Fruit fly (Drosophila melanogaster) whole organism, pupa: Measurements from ENCODE around the gene lin-28.

Experiments used
- CG10348 ChIP-seq: fragments of 200-800 bp; sonication (Bioruptor generic); IDR thresholded peaks from 2 replicates; pipeline ENCODE4 v1.3.6; 2022; ENCODE audit warnings: missing biosample characterization, missing genetic modification characterization
- CG12605 ChIP-seq: fragments of 200-800 bp; sonication (Bioruptor generic); IDR thresholded peaks from 2 replicates; pipeline ENCODE4 v1.3.6; 2022; ENCODE audit warnings: missing biosample characterization, missing genetic modification characterization
- CG13204 ChIP-seq: fragments of 200-800 bp; sonication (Bioruptor generic); optimal IDR thresholded peaks from 2 replicates; lab custom pipeline; 2018; ENCODE audit warnings: missing biosample characterization, mild to moderate bottlenecking, missing genetic modification characterization, moderate library complexity
- CG14655 ChIP-seq: fragments of 200-800 bp; sonication (Bioruptor generic); optimal IDR thresholded peaks from 3 replicates; lab custom pipeline; 2017; ENCODE audit warnings: mild to moderate bottlenecking, missing biosample characterization, missing genetic modification reagents, missing genetic modification characterization
- CG15710 ChIP-seq: fragments of 200-800 bp; sonication (Bioruptor generic); optimal IDR thresholded peaks from 2 replicates; lab custom pipeline; 2018; ENCODE audit warnings: missing biosample characterization, mild to moderate bottlenecking, missing genetic modification characterization, moderate library complexity
- CG17806 ChIP-seq: fragments of 200-800 bp; sonication (Bioruptor generic); optimal IDR thresholded peaks from 2 replicates; lab custom pipeline; 2018; ENCODE audit warnings: missing biosample characterization, mild to moderate bottlenecking, missing genetic modification characterization, moderate library complexity
- CG32121 ChIP-seq: fragments of 200-800 bp; sonication (Bioruptor generic); IDR thresholded peaks from 2 replicates; pipeline ENCODE4 v1.3.6; 2022; ENCODE audit warnings: missing biosample characterization, missing genetic modification characterization
- CG34367 ChIP-seq: fragments of 200-800 bp; sonication (Bioruptor generic); optimal IDR thresholded peaks from 2 replicates; lab custom pipeline; 2018; ENCODE audit warnings: missing biosample characterization, mild to moderate bottlenecking, missing genetic modification characterization
- CG4496 ChIP-seq: fragments of 200-800 bp; sonication (Bioruptor generic); IDR thresholded peaks from 3 replicates; pipeline ENCODE4 v1.3.6; 2022; ENCODE audit warnings: missing biosample characterization, missing genetic modification characterization
- CG8159 ChIP-seq: fragments of 200-800 bp; sonication (Bioruptor generic); optimal IDR thresholded peaks from 3 replicates; lab custom pipeline; 2018; ENCODE audit warnings: missing biosample characterization, mild to moderate bottlenecking, missing genetic modification characterization, moderate library complexity
- CG8301 ChIP-seq: fragments of 200-800 bp; sonication (Bioruptor generic); optimal IDR thresholded peaks from 2 replicates; lab custom pipeline; 2018; ENCODE audit warnings: missing biosample characterization, mild to moderate bottlenecking, missing genetic modification characterization
- CG9948 ChIP-seq: fragments of 200-800 bp; sonication (Bioruptor generic); optimal IDR thresholded peaks from 2 replicates; lab custom pipeline; 2018; ENCODE audit warnings: missing biosample characterization, mild to moderate bottlenecking, missing genetic modification characterization, moderate library complexity
- D1 ChIP-seq: fragments of 200-800 bp; sonication (Bioruptor generic); optimal IDR thresholded peaks from 2 replicates; lab custom pipeline; 2018; ENCODE audit warnings: missing biosample characterization, mild to moderate bottlenecking, missing genetic modification characterization, moderate library complexity
- EcR ChIP-seq: fragments of 200-800 bp; sonication (Bioruptor generic); optimal IDR thresholded peaks from 3 replicates; lab custom pipeline; 2019; ENCODE audit warnings: missing biosample characterization, missing genetic modification characterization, mild to moderate bottlenecking, moderate library complexity, missing genetic modification reagents
- Ets98B ChIP-seq: fragments of 200-800 bp; sonication (Bioruptor generic); IDR thresholded peaks from 2 replicates; pipeline ENCODE4 v1.3.6; 2022; ENCODE audit warnings: missing biosample characterization, missing genetic modification characterization
- Pif1A ChIP-seq: fragments of 200-800 bp; sonication (Bioruptor generic); optimal IDR thresholded peaks from 3 replicates; lab custom pipeline; 2016; ENCODE audit warnings: missing biosample characterization, missing genetic modification characterization
- Pif1B ChIP-seq: fragments of 200-800 bp; sonication (Bioruptor generic); optimal IDR thresholded peaks from 3 replicates; lab custom pipeline; 2016; ENCODE audit warnings: missing biosample characterization, missing genetic modification characterization
- Snoo ChIP-seq: fragments of 200-800 bp; sonication (Bioruptor generic); optimal IDR thresholded peaks from 3 replicates; lab custom pipeline; 2017; ENCODE audit warnings: missing biosample characterization, mild to moderate bottlenecking, missing genetic modification characterization, inconsistent platforms
- fd96Ca ChIP-seq: fragments of 200-800 bp; sonication (Bioruptor generic); IDR thresholded peaks from 3 replicates; pipeline ENCODE4 v1.3.6; 2022; ENCODE audit warnings: missing biosample characterization, missing genetic modification characterization
- gl ChIP-seq: fragments of 200-800 bp; sonication (Bioruptor generic); optimal IDR thresholded peaks from 2 replicates; lab custom pipeline; 2018; ENCODE audit warnings: missing biosample characterization, mild to moderate bottlenecking, missing genetic modification characterization
- rn ChIP-seq: fragments of 200-800 bp; sonication (Bioruptor generic); IDR thresholded peaks from 2 replicates; pipeline ENCODE4 v1.3.6; 2022; ENCODE audit warnings: missing biosample characterization, missing genetic modification characterization

lin-28 gene

dm6 chr3L:5623296-5623695 lies 31.2 kb upstream of the lin-28 start:
- TF ChIP-seq rn (no peak), CG9948 (tag; lab: Kevin White, UChicago) (no peak), Pif1A (no peak), D1 (tag; lab: Kevin White, UChicago) (no peak), fd96Ca (GFP tag; lab: Robert Waterston, UW) (no peak), CG13204 (GFP tag; lab: Kevin White, UChicago) (no peak), Snoo (tag; lab: Kevin White, UChicago) (no peak), CG10348 (GFP tag; lab: Robert Waterston, UW) (no peak), CG4496 (no peak), CG12605 (GFP tag; lab: Robert Waterston, UW) (no peak), CG17806 (no peak), gl (no peak), CG15710 (tag; lab: Kevin White, UChicago) (no peak), Ets98B (no peak), CG34367 (tag; lab: Kevin White, UChicago) (no peak), CG32121 (GFP tag; lab: Robert Waterston, UW) (no peak), Pif1B (no peak), CG14655 (GFP tag; lab: Kevin White, UChicago) (no peak), CG8159 (tag; lab: Kevin White, UChicago) (no peak), EcR (GFP tag; lab: Kevin White, UChicago) (no peak)
- TF ChIP-seq, all 21 proteins: peak for 0

dm6 chr3L:5625121-5625667 lies 29.3 kb upstream of the lin-28 start:
- 0 out of 2 replicates have a peak, but pooled peaks have one; percentile 7 for TF ChIP-seq Ets98B
- TF ChIP-seq EcR (GFP tag; lab: Kevin White, UChicago) = peak; percentile 2
- TF ChIP-seq CG12605 (GFP tag; lab: Robert Waterston, UW) = no peak

dm6 chr3L:5626465-5626864 lies 28.0 kb upstream of the lin-28 start:
- peak; percentile 75; the same call in 2 of the 3 replicates for TF ChIP-seq CG4496
- TF ChIP-seq Ets98B = peak; percentile 80
- peak; percentile 73; the same call in 2 of the 3 replicates for TF ChIP-seq fd96Ca (GFP tag; lab: Robert Waterston, UW)
- peak; percentile 94 for TF ChIP-seq CG14655 (GFP tag; lab: Kevin White, UChicago)
- no peak for TF ChIP-seq CG10348 (GFP tag; lab: Robert Waterston, UW)
- TF ChIP-seq Pif1B = peak; percentile 26
- TF ChIP-seq Snoo (tag; lab: Kevin White, UChicago) = peak; percentile 17
- TF ChIP-seq CG8301 (tag; lab: Kevin White, UChicago) = peak; percentile 96
- TF ChIP-seq CG15710 (tag; lab: Kevin White, UChicago) = no peak
- TF ChIP-seq CG17806 = no peak
- peak; percentile 57 for TF ChIP-seq Pif1A

- TF ChIP-seq CG15710 (tag; lab: Kevin White, UChicago) = no peak
- peak; percentile 13 for TF ChIP-seq Snoo (tag; lab: Kevin White, UChicago)
- TF ChIP-seq EcR (GFP tag; lab: Kevin White, UChicago) = peak; percentile 59
These were observed 26.7 kb upstream of the lin-28 start for dm6 chr3L:5627816-5628215.

- TF ChIP-seq CG8159 (tag; lab: Kevin White, UChicago) (no peak), CG9948 (tag; lab: Kevin White, UChicago) (peak; percentile 42), Pif1B (peak; percentile 19), CG4496 (peak; percentile 19; the same call in 1 of the 3 replicates), fd96Ca (GFP tag; lab: Robert Waterston, UW) (no peak), CG34367 (tag; lab: Kevin White, UChicago) (no peak), CG8301 (tag; lab: Kevin White, UChicago) (peak; percentile 48), CG15710 (tag; lab: Kevin White, UChicago) (no peak), EcR (GFP tag; lab: Kevin White, UChicago) (no peak), Pif1A (peak; percentile 11), Ets98B (no peak), CG10348 (GFP tag; lab: Robert Waterston, UW) (no peak), D1 (tag; lab: Kevin White, UChicago) (no peak), CG12605 (GFP tag; lab: Robert Waterston, UW) (no peak), rn (no peak), CG14655 (GFP tag; lab: Kevin White, UChicago) (peak; percentile 82), Snoo (tag; lab: Kevin White, UChicago) (peak; percentile 49), gl (no peak), CG17806 (no peak)
These were observed 24.3 kb upstream of the lin-28 start for dm6 chr3L:5630176-5630583.

dm6 chr3L:5630608-5631080 lies 23.8 kb upstream of the lin-28 start, which contains the start of gene Blimp-1:
Gene Blimp-1 (plus strand): TSS chr3L:5630983.
- peak; percentile 33; the same call in 1 of the 3 replicates for TF ChIP-seq CG4496
- no peak for TF ChIP-seq CG17806
- no peak for TF ChIP-seq CG8159 (tag; lab: Kevin White, UChicago)
- TF ChIP-seq EcR (GFP tag; lab: Kevin White, UChicago) = peak; percentile 57
- TF ChIP-seq fd96Ca (GFP tag; lab: Robert Waterston, UW) = peak; percentile 41; the same call in 1 of the 3 replicates

dm6 chr3L:5631917-5632316 lies 22.6 kb upstream of the lin-28 start:
- no peak for TF ChIP-seq CG8159 (tag; lab: Kevin White, UChicago)
- no peak for TF ChIP-seq Ets98B
- no peak for TF ChIP-seq CG4496
- no peak for TF ChIP-seq CG17806
- TF ChIP-seq, all 21 proteins: peak for 0
